Worm (Caenorhabditis elegans): ENCODE data around the gene rib-2.

The rib-2 gene

ce11 chrIII:10708484-10708883, 34.1 kb upstream of the rib-2 start (continued):
- TF ChIP-seq lin-40 (tag; optimal IDR thresholded peaks at IDR 0.05) = no peak
- TF ChIP-seq madf-3 (GFP tag; IDR thresholded peaks at IDR 0.05) = 0 out of 2 replicates have a peak, but pooled peaks have one; percentile 31
- no peak for TF ChIP-seq F22D6.2 (tag; optimal IDR thresholded peaks at IDR 0.05)
- no peak for TF ChIP-seq zim-3 (tag; optimal IDR thresholded peaks at IDR 0.05)
- TF ChIP-seq madf-10 (tag; optimal IDR thresholded peaks at IDR 0.05) = no peak
- TF ChIP-seq bed-2 (GFP tag; IDR thresholded peaks at IDR 0.05) = no peak
- TF ChIP-seq die-1 (tag; optimal IDR thresholded peaks at IDR 0.05) = no peak
- no peak for TF ChIP-seq ama-1 (optimal IDR thresholded peaks at IDR 0.05)
- TF ChIP-seq ama-1 (GFP tag; optimal IDR thresholded peaks at IDR 0.05) = no peak
- TF ChIP-seq hrde-1 (tag; optimal IDR thresholded peaks at IDR 0.05; ENCODE audit: borderline replicate concordance) = no peak
- no peak for TF ChIP-seq T26A5.8 (tag; optimal IDR thresholded peaks at IDR 0.05)
- peak; percentile 37 for TF ChIP-seq ztf-18 (tag; optimal IDR thresholded peaks at IDR 0.05)
- TF ChIP-seq Y53G8AR.9 (GFP tag; conservative IDR thresholded peaks at IDR 0.05) = no peak

- TF ChIP-seq lsl-1 (GFP tag; optimal IDR thresholded peaks at IDR 0.05) (peak; percentile 45), C17E4.6 (GFP tag; IDR thresholded peaks at IDR 0.05) (no peak)
Measured at ce11 chrIII:10709676-10710075, 32.9 kb upstream of the rib-2 start.

- TF ChIP-seq let-607 (tag; optimal IDR thresholded peaks at IDR 0.05) (no peak), Y67H2A.10 (GFP tag; conservative IDR thresholded peaks at IDR 0.05) (0 out of 2 replicates have a peak, but pooled peaks have one; percentile 27), Y56A3A.18 (GFP tag; IDR thresholded peaks at IDR 0.05) (peak; percentile 63; the same call in 1 of the 2 replicates), pbrm-1 (GFP tag; IDR thresholded peaks at IDR 0.05) (no peak), mxl-1 (tag; optimal IDR thresholded peaks at IDR 0.05) (no peak), nfya-2 (GFP tag; IDR thresholded peaks at IDR 0.05) (no peak), zim-3 (tag; optimal IDR thresholded peaks at IDR 0.05) (peak; percentile 78), ekl-4 (GFP tag; IDR thresholded peaks at IDR 0.05) (peak; percentile 57; the same call in 1 of the 2 replicates), snpc-1.3 (tag; optimal IDR thresholded peaks at IDR 0.05; ENCODE audit: insufficient read depth) (no peak), madf-8 (GFP tag; conservative IDR thresholded peaks at IDR 0.05) (no peak), nfyb-1 (GFP tag; IDR thresholded peaks at IDR 0.05) (peak; percentile 68; the same call in 1 of the 2 replicates), rcor-1 (GFP tag; IDR thresholded peaks at IDR 0.05) (no peak), dpff-1 (tag; optimal IDR thresholded peaks at IDR 0.05) (no peak), K11D2.4 (GFP tag; IDR thresholded peaks at IDR 0.05) (peak; percentile 39; the same call in 1 of the 2 replicates), madf-3 (GFP tag; IDR thresholded peaks at IDR 0.05) (no peak), rec-8 (tag; optimal IDR thresholded peaks at IDR 0.05) (no peak), zfh-2 (GFP tag; conservative IDR thresholded peaks at IDR 0.05) (no peak), mel-28 (tag; optimal IDR thresholded peaks at IDR 0.05; ENCODE audit: borderline replicate concordance) (peak; percentile 56), cebp-1 (GFP tag; IDR thresholded peaks at IDR 0.05) (peak; percentile 43; the same call in 1 of the 2 replicates), cebp-1 (tag; optimal IDR thresholded peaks at IDR 0.05) (peak; percentile 77), snpc-4 (GFP tag; optimal IDR thresholded peaks at IDR 0.05) (no peak), snpc-4 (tag; optimal IDR thresholded peaks at IDR 0.05) (no peak), ztf-22 (GFP tag; optimal IDR thresholded peaks at IDR 0.05) (no peak), aptf-3 (GFP tag; IDR thresholded peaks at IDR 0.05) (no peak; the same call in 1 of the 2 replicates), attf-3 (GFP tag; conservative IDR thresholded peaks at IDR 0.05) (no peak), atf-7 (tag; optimal IDR thresholded peaks at IDR 0.05) (peak; percentile 38), lir-1 (GFP tag; conservative IDR thresholded peaks at IDR 0.05) (no peak), aptf-2 (GFP tag; conservative IDR thresholded peaks at IDR 0.05) (no peak), egrh-3 (GFP tag; IDR thresholded peaks at IDR 0.05) (no peak), snpc-3.4 (tag; optimal IDR thresholded peaks at IDR 0.05) (no peak), F22D6.2 (tag; optimal IDR thresholded peaks at IDR 0.05) (peak; percentile 2), nhr-90 (tag; optimal IDR thresholded peaks at IDR 0.05) (peak; percentile 45), lin-54 (GFP tag; optimal IDR thresholded peaks at IDR 0.05) (peak; percentile 39)
Measured at ce11 chrIII:10711192-10711673, 31.4 kb upstream of the rib-2 start, which contains the start of gene W09D10.5. Gene W09D10.5, minus strand, starts transcription at chrIII:10711536.

Measured in whole organism, young adult.